Fruit fly (Drosophila melanogaster): Measurements from ENCODE around the gene CG6761.

CG6761 gene

dm6 chr3L:9713383-9713827 lies 10.0 kb upstream of the CG6761 start, which contains the start of gene SH3PX1 (continued):
- TF ChIP-seq D (optimal IDR thresholded peaks at IDR 0.05) (peak; percentile 6), D (GFP tag; optimal IDR thresholded peaks at IDR 0.05) (no peak), Med (GFP tag) (peak; percentile 86), Jarid2 (GFP tag; optimal IDR thresholded peaks at IDR 0.05) (peak; percentile 38)

DNA sequence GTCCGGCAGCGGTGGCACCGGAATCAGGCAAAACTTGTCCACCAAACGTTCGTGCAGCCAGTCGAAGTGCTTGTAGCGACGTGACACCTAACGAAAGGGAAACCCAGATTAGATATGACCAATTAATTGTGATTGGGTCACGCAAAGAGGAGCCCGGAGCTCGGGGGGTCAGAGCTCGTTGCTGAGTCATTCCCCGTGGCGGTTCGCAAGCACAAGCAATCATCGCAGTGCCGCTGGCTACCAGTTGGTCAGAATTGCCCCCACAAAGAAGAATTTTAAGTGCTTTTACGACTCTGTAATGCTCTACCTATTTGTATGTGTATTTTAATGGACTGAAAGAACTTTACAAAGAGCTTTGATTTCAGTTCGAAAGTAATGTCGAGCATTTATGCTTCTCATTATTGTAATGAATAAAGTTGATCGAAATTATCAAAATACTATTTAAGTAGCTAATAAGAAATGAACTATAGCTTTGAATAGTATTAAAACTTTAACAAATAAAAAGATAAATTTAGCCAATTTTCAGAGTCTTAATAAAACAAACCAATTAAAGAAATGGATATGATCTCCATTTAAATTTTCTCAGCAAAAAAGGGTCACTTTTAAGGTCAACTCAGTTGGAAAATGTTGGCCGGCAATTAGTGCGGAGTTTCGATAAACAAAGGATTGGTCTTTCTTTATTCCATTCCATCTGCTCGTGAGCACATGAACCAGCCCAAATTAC lies 8.8 kb upstream of the CG6761 start:
- TF ChIP-seq crc (GFP tag; optimal IDR thresholded peaks at IDR 0.05): no peak
- TF ChIP-seq sug (tag; optimal IDR thresholded peaks at IDR 0.05): peak; percentile 63
- peak; percentile 66 for TF ChIP-seq sens (GFP tag)
- peak; percentile 31 for TF ChIP-seq exex (tag; optimal IDR thresholded peaks at IDR 0.05)
- peak; percentile 2 for TF ChIP-seq mirr (GFP tag; optimal IDR thresholded peaks at IDR 0.05)
- TF ChIP-seq CG10274 (GFP tag; optimal IDR thresholded peaks at IDR 0.05): peak; percentile 35
- peak; percentile 26; the same call in 1 of the 2 replicates for TF ChIP-seq GATAe (GFP tag; conservative IDR thresholded peaks at IDR 0.05)
- TF ChIP-seq sd (tag; optimal IDR thresholded peaks at IDR 0.05): peak; percentile 1
- peak; percentile 71 for TF ChIP-seq D19A (tag; optimal IDR thresholded peaks at IDR 0.05)
- TF ChIP-seq klu (GFP tag; IDR thresholded peaks at IDR 0.05): no peak
- no peak for TF ChIP-seq trem (tag; optimal IDR thresholded peaks at IDR 0.05)
- no peak for TF ChIP-seq fd64A (GFP tag; optimal IDR thresholded peaks at IDR 0.05)
- no peak for TF ChIP-seq salm (tag; optimal IDR thresholded peaks at IDR 0.05)
- TF ChIP-seq Lim3 (GFP tag; IDR thresholded peaks at IDR 0.05): no peak
- peak; percentile 46; the same call in 1 of the 2 replicates for TF ChIP-seq crol (GFP tag; IDR thresholded peaks at IDR 0.05)
- peak; percentile 45 for TF ChIP-seq row (GFP tag; IDR thresholded peaks at IDR 0.05)
- peak in 1 of 2 experiments; percentile 89 for TF ChIP-seq Hr78 (GFP tag; optimal IDR thresholded peaks at IDR 0.05)
- peak; percentile 7 for TF ChIP-seq kay (GFP tag; optimal IDR thresholded peaks at IDR 0.05)
- no peak for TF ChIP-seq Eip74EF (GFP tag; optimal IDR thresholded peaks at IDR 0.05)
- TF ChIP-seq dysf (GFP tag; IDR thresholded peaks at IDR 0.05): no peak

DNA sequence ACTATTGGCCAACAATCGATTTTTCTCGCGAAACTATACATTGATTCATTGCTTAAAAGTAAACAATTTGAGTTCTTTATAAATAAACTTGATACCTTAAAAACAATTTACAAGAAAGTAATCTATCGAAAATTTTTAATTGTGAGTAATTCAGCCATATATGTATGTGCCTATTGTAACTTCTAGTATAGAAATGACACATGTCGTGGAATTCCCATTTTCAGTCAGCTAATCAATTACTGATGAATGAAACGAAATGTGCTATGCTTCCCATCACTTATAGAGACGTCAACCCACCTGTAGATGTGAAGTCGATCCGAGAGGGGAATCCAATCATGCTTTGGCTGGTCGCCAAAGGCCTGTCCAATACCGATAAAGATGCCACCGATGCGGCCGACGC lies 7.8 kb upstream of the CG6761 start:
- TF ChIP-seq Hmr (GFP tag; optimal IDR thresholded peaks at IDR 0.05): no peak
- no peak for TF ChIP-seq CG14667 (GFP tag; IDR thresholded peaks at IDR 0.05)
- TF ChIP-seq slou (GFP tag; optimal IDR thresholded peaks at IDR 0.05): no peak

dm6 chr3L:9708797-9709196 lies 5.4 kb upstream of the CG6761 start:
- no peak for TF ChIP-seq dmrt99B (tag; optimal IDR thresholded peaks at IDR 0.05)
- TF ChIP-seq ERR (GFP tag; optimal IDR thresholded peaks at IDR 0.05): no peak
- TF ChIP-seq Dfd (GFP tag; optimal IDR thresholded peaks at IDR 0.05): peak in 1 of 2 experiments; percentile 93
- TF ChIP-seq Hmr (GFP tag; optimal IDR thresholded peaks at IDR 0.05): no peak
- 0 out of 2 replicates have a peak, but pooled peaks have one; percentile 21 for TF ChIP-seq dimm (GFP tag; IDR thresholded peaks at IDR 0.05)
- no peak for TF ChIP-seq CG15011 (GFP tag; optimal IDR thresholded peaks at IDR 0.05)

- TF ChIP-seq Med (GFP tag): peak; percentile 4
- TF ChIP-seq caup (GFP tag; optimal IDR thresholded peaks at IDR 0.05; ENCODE audit: severe bottlenecking): no peak
- peak; percentile 92 for TF ChIP-seq Ets65A (GFP tag)
- TF ChIP-seq peb (GFP tag; IDR thresholded peaks at IDR 0.05): no peak
Observed at dm6 chr3L:9705591-9705990, 2.2 kb upstream of the CG6761 start.
